Fruit fly (Drosophila melanogaster) whole organism, embryonic: ENCODE data around the gene erm.
A peak's percentile ranks its signal among the peaks of the same experiment; 100 is the strongest.

Experiments
- Ada2b ChIP-seq: fragments of 200-800 bp; sonication (Bioruptor generic); IDR thresholded peaks from 2 replicates; pipeline ENCODE4 v1.3.6; 2022; ENCODE audit warnings: missing biosample characterization, missing genetic modification characterization
- Adf1 ChIP-seq: fragments of 200-800 bp; sonication (Bioruptor generic); IDR thresholded peaks from 2 replicates; pipeline ENCODE4 v1.3.6; 2022; ENCODE audit warnings: missing biosample characterization, missing genetic modification characterization
- Aef1 ChIP-seq: fragments of 200-800 bp; sonication (Bioruptor generic); IDR thresholded peaks from 3 replicates; pipeline ENCODE4 v1.3.6; 2022; ENCODE audit warnings: missing biosample characterization, missing genetic modification characterization
- Asciz ChIP-seq: fragments of 200-800 bp; sonication (Bioruptor generic); optimal IDR thresholded peaks from 2 replicates; lab custom pipeline; 2017; ENCODE audit warnings: missing biosample characterization, mild to moderate bottlenecking, missing genetic modification characterization, missing genetic modification reagents
- Atf3 ChIP-seq: fragments of 200-800 bp; sonication (Bioruptor generic); optimal IDR thresholded peaks from 3 replicates; lab custom pipeline; 2016; ENCODE audit warnings: missing biosample characterization, missing genetic modification characterization
- CG10462 ChIP-seq: fragments of 200-800 bp; sonication (Bioruptor generic); optimal IDR thresholded peaks from 2 replicates; lab custom pipeline; 2016; ENCODE audit warnings: missing biosample characterization, missing genetic modification characterization
- CG11504 ChIP-seq: fragments of 200-800 bp; sonication (Bioruptor generic); optimal IDR thresholded peaks from 3 replicates; lab custom pipeline; 2019; ENCODE audit warnings: missing biosample characterization, mild to moderate bottlenecking, missing genetic modification characterization, moderate library complexity
- CG16813 ChIP-seq: fragments of 200-800 bp; sonication (Bioruptor generic); IDR thresholded peaks from 3 replicates; pipeline ENCODE4 v1.3.6; 2022; ENCODE audit warnings: missing biosample characterization, missing genetic modification characterization; ENCODE audit not compliant: partially characterized antibody
- CG17186 ChIP-seq: fragments of 200-800 bp; sonication (Bioruptor generic); optimal IDR thresholded peaks from 3 replicates; lab custom pipeline; 2017; ENCODE audit warnings: missing biosample characterization, missing genetic modification reagents, missing genetic modification characterization
- CG1832 ChIP-seq: fragments of 200-800 bp; sonication (Bioruptor generic); optimal IDR thresholded peaks from 2 replicates; lab custom pipeline; 2017; ENCODE audit warnings: missing biosample characterization, mild to moderate bottlenecking, missing genetic modification characterization, inconsistent platforms
- CG2199 ChIP-seq: fragments of 200-800 bp; sonication (Bioruptor generic); IDR thresholded peaks from 3 replicates; pipeline ENCODE4 v1.3.6; 2022; ENCODE audit warnings: missing biosample characterization, missing genetic modification characterization
- CG34224 ChIP-seq: fragments of 200-800 bp; sonication (Bioruptor generic); IDR thresholded peaks from 3 replicates; pipeline ENCODE4 v1.3.6; 2022; ENCODE audit warnings: missing biosample characterization, missing genetic modification characterization; ENCODE audit not compliant: partially characterized antibody
- CG3847 ChIP-seq: fragments of 200-800 bp; sonication (Bioruptor generic); IDR thresholded peaks from 2 replicates; pipeline ENCODE4 v1.3.6; 2022; ENCODE audit warnings: missing biosample characterization, missing genetic modification characterization
- CG4360 ChIP-seq: fragments of 200-800 bp; sonication (Bioruptor generic); IDR thresholded peaks from 2 replicates; pipeline ENCODE4 v1.3.6; 2022; ENCODE audit warnings: missing biosample characterization, missing genetic modification characterization
- CG5245 ChIP-seq: fragments of 200-800 bp; sonication (Bioruptor generic); optimal IDR thresholded peaks from 3 replicates; lab custom pipeline; 2016; ENCODE audit warnings: missing biosample characterization, missing genetic modification characterization
- CG8281 ChIP-seq: fragments of 200-800 bp; sonication (Bioruptor generic); optimal IDR thresholded peaks from 2 replicates; lab custom pipeline; 2018; ENCODE audit warnings: missing biosample characterization, mild to moderate bottlenecking, missing genetic modification characterization, moderate library complexity
- CG8359 ChIP-seq: fragments of 200-800 bp; sonication (Bioruptor generic); optimal IDR thresholded peaks from 2 replicates; lab custom pipeline; 2017; ENCODE audit warnings: missing biosample characterization, mild to moderate bottlenecking, missing genetic modification characterization, borderline replicate concordance
- CG8478 ChIP-seq: fragments of >200 bp; optimal IDR thresholded peaks from 2 replicates; lab custom pipeline; 2018
- Ets65A ChIP-seq: fragments of 200-800 bp; sonication (Bioruptor generic); peaks from one replicate; lab custom pipeline; 2016; ENCODE audit warnings: missing biosample characterization, missing genetic modification characterization
- Gsc ChIP-seq: fragments of 200-800 bp; sonication (Bioruptor generic); IDR thresholded peaks from 2 replicates; pipeline ENCODE4 v1.3.6; 2022; ENCODE audit warnings: missing biosample characterization, missing genetic modification characterization
- HLH3B ChIP-seq: fragments of 200-800 bp; sonication (Bioruptor generic); IDR thresholded peaks from 2 replicates; pipeline ENCODE4 v1.3.6; 2022; ENCODE audit warnings: missing biosample characterization, missing genetic modification characterization
- HLH4C ChIP-seq: fragments of 200-800 bp; sonication (Bioruptor generic); IDR thresholded peaks from 3 replicates; pipeline ENCODE4 v1.3.6; 2022; ENCODE audit warnings: missing biosample characterization, missing genetic modification characterization; ENCODE audit not compliant: partially characterized antibody
- HLH54F ChIP-seq: fragments of 200-800 bp; sonication (Bioruptor generic); optimal IDR thresholded peaks from 3 replicates; lab custom pipeline; 2016; ENCODE audit warnings: missing biosample characterization, missing genetic modification characterization
- Lim3 ChIP-seq: fragments of 200-800 bp; sonication (Bioruptor generic); IDR thresholded peaks from 2 replicates; pipeline ENCODE4 v1.3.6; 2022; ENCODE audit warnings: missing biosample characterization, missing genetic modification characterization
- MTF-1 ChIP-seq: fragments of 200-800 bp; sonication (Bioruptor generic); optimal IDR thresholded peaks from 2 replicates; lab custom pipeline; 2018; ENCODE audit warnings: missing biosample characterization, mild to moderate bottlenecking, missing genetic modification characterization, borderline replicate concordance
- Med ChIP-seq: fragments of 200-800 bp; sonication (Bioruptor generic); peaks from one replicate; lab custom pipeline; 2016; ENCODE audit warnings: missing biosample characterization, missing genetic modification characterization, mild to moderate bottlenecking, inconsistent platforms, moderate library complexity
- PHDP ChIP-seq: fragments of 200-800 bp; sonication (Bioruptor generic); optimal IDR thresholded peaks from 3 replicates; lab custom pipeline; 2018; ENCODE audit warnings: missing biosample characterization, mild to moderate bottlenecking, missing genetic modification characterization, moderate library complexity
- Trl ChIP-seq, 3 experiments: fragments of >200 bp in 2 of 3; fragments of 200-800 bp in 1 of 3; sonication (Bioruptor generic) in 1 of 3; optimal IDR thresholded peaks; 2 replicates in 1 of 3; 3 replicates in 2 of 3; lab custom pipeline; 2016 to 2017; ENCODE audit warnings: missing biosample characterization in 1 of 3, missing genetic modification characterization in 1 of 3
- Vsx1 ChIP-seq: fragments of 200-800 bp; sonication (Bioruptor generic); optimal IDR thresholded peaks from 2 replicates; lab custom pipeline; 2017; ENCODE audit warnings: missing biosample characterization, mild to moderate bottlenecking, missing genetic modification characterization, missing genetic modification reagents
- ase ChIP-seq: fragments of 200-800 bp; sonication (Bioruptor generic); IDR thresholded peaks from 3 replicates; pipeline ENCODE4 v1.3.6; 2022; ENCODE audit warnings: missing biosample characterization, missing genetic modification characterization
- ash1 ChIP-seq: fragments of 200-800 bp; sonication (Bioruptor generic); optimal IDR thresholded peaks from 2 replicates; lab custom pipeline; 2018; ENCODE audit warnings: missing biosample characterization, mild to moderate bottlenecking, missing genetic modification characterization
- bigmax ChIP-seq: fragments of 200-800 bp; sonication (Bioruptor generic); optimal IDR thresholded peaks from 2 replicates; lab custom pipeline; 2018; ENCODE audit warnings: missing biosample characterization, mild to moderate bottlenecking, missing genetic modification characterization
- bowl ChIP-seq: fragments of 200-800 bp; sonication (Bioruptor generic); IDR thresholded peaks from 2 replicates; pipeline ENCODE4 v1.3.6; 2022; ENCODE audit warnings: missing biosample characterization, missing genetic modification characterization
- ci ChIP-seq: fragments of 200-800 bp; sonication (Bioruptor generic); IDR thresholded peaks from 3 replicates; pipeline ENCODE4 v1.3.6; 2022; ENCODE audit warnings: missing biosample characterization, missing genetic modification characterization
- ewg ChIP-seq: fragments of 200-800 bp; sonication (Bioruptor generic); optimal IDR thresholded peaks from 3 replicates; lab custom pipeline; 2017; ENCODE audit warnings: mild to moderate bottlenecking, missing biosample characterization, missing genetic modification reagents, missing genetic modification characterization
- gce ChIP-seq: fragments of 200-800 bp; sonication (Bioruptor generic); IDR thresholded peaks from 3 replicates; pipeline ENCODE4 v1.3.6; 2022; ENCODE audit warnings: missing biosample characterization, missing genetic modification characterization
- gsb-n ChIP-seq: fragments of 200-800 bp; sonication (Bioruptor generic); optimal IDR thresholded peaks from 3 replicates; lab custom pipeline; 2018; ENCODE audit warnings: missing biosample characterization, mild to moderate bottlenecking, missing genetic modification characterization
- gt ChIP-seq: fragments of 200-800 bp; sonication (Bioruptor generic); IDR thresholded peaks from 2 replicates; pipeline ENCODE4 v1.3.6; 2022; ENCODE audit warnings: missing biosample characterization, missing genetic modification characterization
- mam ChIP-seq: fragments of 200-800 bp; sonication (Bioruptor generic); optimal IDR thresholded peaks from 3 replicates; lab custom pipeline; 2016; ENCODE audit warnings: missing biosample characterization, missing genetic modification characterization
- nerfin-2 ChIP-seq: fragments of 200-800 bp; sonication (Bioruptor generic); IDR thresholded peaks from 2 replicates; pipeline ENCODE4 v1.3.6; 2022; ENCODE audit warnings: missing biosample characterization, missing genetic modification characterization; ENCODE audit not compliant: partially characterized antibody
- nmo ChIP-seq: fragments of 200-800 bp; sonication (Bioruptor generic); optimal IDR thresholded peaks from 2 replicates; lab custom pipeline; 2018; ENCODE audit warnings: missing biosample characterization, mild to moderate bottlenecking, missing genetic modification characterization, moderate library complexity
- onecut ChIP-seq: fragments of 200-800 bp; sonication (Bioruptor generic); IDR thresholded peaks from 2 replicates; pipeline ENCODE4 v1.3.6; 2022; ENCODE audit warnings: missing biosample characterization, missing genetic modification characterization
- otp ChIP-seq: fragments of 200-800 bp; sonication (Bioruptor generic); IDR thresholded peaks from 3 replicates; pipeline ENCODE4, ENCODE4 v1.3.6; 2022; ENCODE audit warnings: missing biosample characterization, missing genetic modification characterization
- pros ChIP-seq: fragments of 200-800 bp; sonication (Bioruptor generic); optimal IDR thresholded peaks from 3 replicates; lab custom pipeline; 2019; ENCODE audit warnings: missing biosample characterization, mild to moderate bottlenecking, missing genetic modification characterization, moderate library complexity
- sens-2 ChIP-seq: fragments of 200-800 bp; sonication (Bioruptor generic); IDR thresholded peaks from 2 replicates; pipeline ENCODE4 v1.3.6; 2022; ENCODE audit warnings: missing biosample characterization, missing genetic modification characterization
- seq ChIP-seq: fragments of 200-800 bp; sonication (Bioruptor generic); IDR thresholded peaks from 2 replicates; pipeline ENCODE4 v1.3.6; 2022; ENCODE audit warnings: missing biosample characterization, missing genetic modification characterization
- sna ChIP-seq: fragments of 200-800 bp; sonication (Bioruptor generic); IDR thresholded peaks from 2 replicates; pipeline ENCODE4 v1.3.6; 2022; ENCODE audit warnings: missing biosample characterization, missing genetic modification characterization; ENCODE audit not compliant: partially characterized antibody
- tll ChIP-seq, 2 experiments: fragments of 200-800 bp in 1 of 2; fragments of >200 bp in 1 of 2; sonication (Bioruptor generic) in 1 of 2; optimal IDR thresholded peaks; 2 replicates each; lab custom pipeline; 2017 to 2019; ENCODE audit warnings: missing biosample characterization in 2 of 2, missing genetic modification characterization in 2 of 2, mild to moderate bottlenecking in 1 of 2, moderate library complexity in 1 of 2
- vvl ChIP-seq: fragments of 200-800 bp; sonication (Bioruptor generic); IDR thresholded peaks from 2 replicates; pipeline ENCODE4 v1.3.6; 2022; ENCODE audit warnings: missing biosample characterization, missing genetic modification characterization

The erm gene

dm6 chr2L:1970312-1970929, at the start of gene erm (continued):
- TF ChIP-seq tll (GFP tag; optimal IDR thresholded peaks at IDR 0.05; lab: Kevin White, UChicago): peak in 1 of 2 experiments; percentile 97
- peak; percentile 42 for TF ChIP-seq onecut (GFP tag; lab: Robert Waterston, UW)
- TF ChIP-seq mam (GFP tag; lab: Kevin White, UChicago): no peak
- TF ChIP-seq Vsx1: peak; percentile 61
- no peak for TF ChIP-seq CG10462
- no peak for TF ChIP-seq bowl
- no peak for TF ChIP-seq ase (GFP tag; lab: Robert Waterston, UW)
- TF ChIP-seq HLH54F (GFP tag; lab: Kevin White, UChicago): no peak
- TF ChIP-seq MTF-1 (GFP tag; lab: Kevin White, UChicago): peak; percentile 74
- no peak for TF ChIP-seq HLH3B (GFP tag; lab: Robert Waterston, UW)
- peak; percentile 43 for TF ChIP-seq pros (GFP tag; lab: Kevin White, UChicago)
- TF ChIP-seq CG17186: no peak
- TF ChIP-seq nmo (GFP tag; lab: Kevin White, UChicago): peak; percentile 44
- peak; percentile 98 for TF ChIP-seq CG1832 (GFP tag; lab: Kevin White, UChicago)
- peak; percentile 84 for TF ChIP-seq bigmax (GFP tag; lab: Kevin White, UChicago)
- peak; percentile 9 for TF ChIP-seq Ets65A
- TF ChIP-seq otp (GFP tag; lab: Robert Waterston, UW): 0 out of 3 replicates have a peak, but pooled peaks have one; percentile 5
- peak; percentile 76 for TF ChIP-seq gsb-n (tag; lab: Kevin White, UChicago)
- TF ChIP-seq CG8478: peak; percentile 63
- TF ChIP-seq gce (GFP tag; lab: Robert Waterston, UW): no peak
- no peak for TF ChIP-seq CG2199 (GFP tag; lab: Robert Waterston, UW)
- TF ChIP-seq PHDP (tag; lab: Kevin White, UChicago): no peak
- peak; percentile 49; the same call in 1 of the 2 replicates for TF ChIP-seq sna (GFP tag; lab: Robert Waterston, UW)
- TF ChIP-seq CG8359 (GFP tag; lab: Kevin White, UChicago): no peak
- peak; percentile 27 to 76 for TF ChIP-seq Trl (optimal IDR thresholded peaks at IDR 0.05; lab: Kevin White, UChicago)
- peak; percentile 57 for TF ChIP-seq Trl (GFP tag; optimal IDR thresholded peaks at IDR 0.05; lab: Kevin White, UChicago)
- no peak for TF ChIP-seq CG8281
- TF ChIP-seq vvl: peak; percentile 49; the same call in 1 of the 2 replicates
- peak; percentile 75 for TF ChIP-seq Aef1 (GFP tag; lab: Robert Waterston, UW)
- no peak for TF ChIP-seq Ada2b (GFP tag; lab: Robert Waterston, UW)
- 0 out of 2 replicates have a peak, but pooled peaks have one; percentile 14 for TF ChIP-seq CG3847 (GFP tag; lab: Robert Waterston, UW)
- TF ChIP-seq Adf1: peak; percentile 91
- 0 out of 3 replicates have a peak, but pooled peaks have one; percentile 16 for TF ChIP-seq ci (GFP tag; lab: Robert Waterston, UW)
- no peak for TF ChIP-seq ash1
- TF ChIP-seq Lim3 (GFP tag; lab: Robert Waterston, UW): no peak
- TF ChIP-seq CG34224 (GFP tag; lab: Robert Waterston, UW): no peak
- peak; percentile 73 for TF ChIP-seq Med (GFP tag; lab: Kevin White, UChicago)
- TF ChIP-seq seq (GFP tag; lab: Robert Waterston, UW): peak; percentile 90
- no peak for TF ChIP-seq Atf3
- no peak for TF ChIP-seq sens-2 (GFP tag; lab: Robert Waterston, UW)
- TF ChIP-seq gt (GFP tag; lab: Robert Waterston, UW): no peak
- TF ChIP-seq nerfin-2: peak; percentile 31; the same call in 1 of the 2 replicates
- no peak for TF ChIP-seq Asciz (GFP tag; lab: Kevin White, UChicago)
- TF ChIP-seq Gsc (GFP tag; lab: Robert Waterston, UW): no peak
- no peak for TF ChIP-seq CG11504
- peak; percentile 79 for TF ChIP-seq ewg (GFP tag; lab: Kevin White, UChicago)
- TF ChIP-seq HLH4C: 0 out of 3 replicates have a peak, but pooled peaks have one; percentile 28
- TF ChIP-seq CG4360 (GFP tag; lab: Robert Waterston, UW): peak; percentile 98
- no peak for TF ChIP-seq CG16813
- no peak for TF ChIP-seq CG5245 (GFP tag; lab: Kevin White, UChicago)
